Worm (Caenorhabditis elegans): Measurements from ENCODE around the gene C01G5.5.

DNA sequence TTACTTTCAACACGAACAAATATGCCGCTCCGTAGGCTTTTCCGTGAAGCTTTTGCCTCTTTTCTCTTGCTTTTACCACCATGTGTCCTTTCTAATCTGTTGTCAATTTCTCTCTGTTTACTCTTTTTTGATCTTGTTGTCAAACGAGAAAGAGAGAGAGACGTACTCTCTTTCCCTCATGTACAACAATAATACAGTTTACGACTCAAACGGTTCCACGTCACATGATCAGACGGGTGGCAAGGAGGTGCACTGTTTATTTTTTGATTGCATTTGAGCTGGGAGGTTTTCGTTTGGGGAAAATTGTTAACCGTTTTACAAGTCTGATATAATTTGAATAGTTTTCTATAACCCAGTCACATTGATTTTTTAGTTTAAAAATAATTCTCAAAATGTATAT, 23.6 kb upstream of the C01G5.5 start:
- no peak for TF ChIP-seq eor-1 (tag; optimal IDR thresholded peaks at IDR 0.05)
- TF ChIP-seq nhr-11 (tag; optimal IDR thresholded peaks at IDR 0.05), result no peak
